Fruit fly (Drosophila melanogaster) whole organism, adult: ENCODE results near the gene Trp1.

Experiments used
- CG11617 ChIP-seq: fragments of 200-800 bp; sonication (Bioruptor generic); optimal IDR thresholded peaks from 2 replicates; lab custom pipeline; 2017; ENCODE audit warnings: mild to moderate bottlenecking, missing biosample characterization, missing genetic modification reagents, missing genetic modification characterization
- CG12768 ChIP-seq: fragments of 200-800 bp; sonication (Bioruptor generic); optimal IDR thresholded peaks from 2 replicates; lab custom pipeline; 2017; ENCODE audit warnings: missing biosample characterization, missing genetic modification characterization, mild to moderate bottlenecking, moderate library complexity, missing genetic modification reagents
- CG33017 ChIP-seq: fragments of 200-800 bp; sonication (Bioruptor generic); optimal IDR thresholded peaks from 2 replicates; lab custom pipeline; 2018; ENCODE audit warnings: missing biosample characterization, mild to moderate bottlenecking, missing genetic modification characterization, moderate library complexity
- CG7045 ChIP-seq: fragments of 200-800 bp; sonication (Bioruptor generic); optimal IDR thresholded peaks from 2 replicates; lab custom pipeline; 2017; ENCODE audit warnings: missing biosample characterization, mild to moderate bottlenecking, missing genetic modification characterization
- Clk ChIP-seq: fragments of 200-800 bp; sonication (Bioruptor generic); optimal IDR thresholded peaks from 2 replicates; lab custom pipeline; 2017; ENCODE audit warnings: missing biosample characterization, missing genetic modification characterization
- Hr96 ChIP-seq: fragments of 200-800 bp; sonication (Bioruptor generic); optimal IDR thresholded peaks from 2 replicates; lab custom pipeline; 2016; ENCODE audit warnings: missing biosample characterization, missing genetic modification characterization
- bab1 ChIP-seq: fragments of 200-800 bp; sonication (Bioruptor generic); optimal IDR thresholded peaks from 3 replicates; lab custom pipeline; 2019; ENCODE audit warnings: missing biosample characterization, mild to moderate bottlenecking, missing genetic modification characterization, moderate library complexity
- pad ChIP-seq: fragments of 200-800 bp; sonication (Bioruptor generic); optimal IDR thresholded peaks from 3 replicates; lab custom pipeline; 2017; ENCODE audit warnings: missing biosample characterization, missing genetic modification characterization, mild to moderate bottlenecking, moderate library complexity, missing genetic modification reagents
- tj ChIP-seq: fragments of 200-800 bp; sonication (Bioruptor generic); optimal IDR thresholded peaks from 3 replicates; lab custom pipeline; 2017; ENCODE audit warnings: missing biosample characterization, mild to moderate bottlenecking, missing genetic modification characterization, moderate library complexity
- toe ChIP-seq: fragments of 200-800 bp; sonication (Bioruptor generic); optimal IDR thresholded peaks from 2 replicates; lab custom pipeline; 2016; ENCODE audit warnings: missing biosample characterization, missing genetic modification characterization

dm6 chr2L:10003593-10003992 lies 5.6 kb upstream of the Trp1 start, which contains the start of gene Ndf:
- TF ChIP-seq tj (GFP tag; lab: Kevin White, UChicago) (peak; percentile 15), bab1 (peak; percentile 61), toe (peak; percentile 76), Hr96 (GFP tag; lab: Kevin White, UChicago) (peak; percentile 51), Clk (GFP tag; lab: Kevin White, UChicago) (peak; percentile 25), CG11617 (GFP tag; lab: Kevin White, UChicago) (peak; percentile 33), CG33017 (tag; lab: Kevin White, UChicago) (peak; percentile 44), pad (GFP tag; lab: Kevin White, UChicago) (peak; percentile 65), CG12768 (GFP tag; lab: Kevin White, UChicago) (peak; percentile 66), CG7045 (peak; percentile 45)
